Worm (Caenorhabditis elegans) whole organism, L4/young adult: Measurements from ENCODE around the gene epg-3.

Source experiments
- W03F9.2 ChIP-seq: fragments of 150-350 bp; optimal IDR thresholded peaks from 2 replicates; lab custom pipeline; 2014; ENCODE audit warnings: missing biosample characterization, missing genetic modification characterization
- him-1 ChIP-seq: sonication (generic microtip); optimal IDR thresholded peaks from 2 replicates; lab custom pipeline; 2016; ENCODE audit warnings: missing genotype, missing genetic modification reagents, missing genetic modification characterization, missing compliant biosample characterization

DNA sequence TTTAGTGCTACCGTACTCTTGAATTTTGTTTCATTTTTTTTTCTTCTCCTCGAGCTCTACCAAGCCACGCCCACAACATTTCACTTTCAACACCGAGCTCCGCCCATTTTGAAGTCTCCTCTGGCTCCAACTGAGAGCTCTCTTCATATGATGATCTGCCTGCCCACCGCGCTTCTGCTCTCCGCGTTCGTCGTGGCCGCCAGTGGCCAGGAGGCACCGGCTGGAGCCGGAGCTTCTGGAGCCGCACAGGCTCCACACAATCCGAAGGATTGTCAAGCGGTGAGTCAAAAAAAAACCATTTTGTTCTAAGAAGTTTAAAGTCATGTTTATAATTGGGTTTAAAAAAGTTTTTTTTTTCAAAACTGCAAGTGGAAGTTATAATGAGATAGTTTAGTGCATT, 24.2 kb upstream of the epg-3 start, which contains the start of gene flp-14:
- TF ChIP-seq W03F9.2 (tag; lab: Kevin White, UChicago) (no peak), him-1 (no peak)
